Worm (Caenorhabditis elegans): ENCODE data around the gene C34C6.3.

C34C6.3 gene

ce11 chrII:8717579-8717978 is 25.9 kb downstream of the C34C6.3 start:
- TF ChIP-seq lin-11 (tag; optimal IDR thresholded peaks at IDR 0.05) (no peak), sma-9 (GFP tag; optimal IDR thresholded peaks at IDR 0.05) (peak; percentile 35), sma-9 (tag; optimal IDR thresholded peaks at IDR 0.05) (no peak), sem-4 (tag; optimal IDR thresholded peaks at IDR 0.05) (peak; percentile 46), ceh-16 (tag; optimal IDR thresholded peaks at IDR 0.05) (no peak), blmp-1 (tag; optimal IDR thresholded peaks at IDR 0.05; ENCODE audit: insufficient read depth) (peak; percentile 96), nhr-25 (tag; optimal IDR thresholded peaks at IDR 0.05) (peak; percentile 51), nhr-21 (tag; optimal IDR thresholded peaks at IDR 0.05) (peak; percentile 28)

- TF ChIP-seq nhr-11 (tag; optimal IDR thresholded peaks at IDR 0.05) (no peak), sem-4 (tag; optimal IDR thresholded peaks at IDR 0.05) (no peak), ztf-4 (tag; optimal IDR thresholded peaks at IDR 0.05) (no peak), zag-1 (tag; optimal IDR thresholded peaks at IDR 0.05) (no peak), ztf-11 (tag; optimal IDR thresholded peaks at IDR 0.05) (no peak), nhr-21 (tag; optimal IDR thresholded peaks at IDR 0.05) (no peak), mbf-1 (tag; optimal IDR thresholded peaks at IDR 0.05) (no peak), nhr-23 (tag; optimal IDR thresholded peaks at IDR 0.05) (no peak), lin-11 (tag; optimal IDR thresholded peaks at IDR 0.05) (no peak), nhr-237 (tag; optimal IDR thresholded peaks at IDR 0.05) (no peak), nhr-6 (tag; optimal IDR thresholded peaks at IDR 0.05) (no peak), skn-1 (tag; optimal IDR thresholded peaks at IDR 0.05) (no peak), ceh-82 (tag; optimal IDR thresholded peaks at IDR 0.05) (no peak), F13H6.1 (tag; optimal IDR thresholded peaks at IDR 0.05) (no peak), unc-39 (tag; optimal IDR thresholded peaks at IDR 0.05) (no peak), gmeb-1 (tag; optimal IDR thresholded peaks at IDR 0.05) (no peak)
Observed at ce11 chrII:8721955-8722524, 30.3 kb downstream of the C34C6.3 start, which contains the start of gene trcs-2. Gene trcs-2 (plus strand): TSS chrII:8722474.

- TF ChIP-seq alr-1 (tag; optimal IDR thresholded peaks at IDR 0.05) (no peak), peb-1 (tag; optimal IDR thresholded peaks at IDR 0.05) (no peak)
Observed at ce11 chrII:8726700-8727099, 35.0 kb downstream of the C34C6.3 start, which contains the start of gene T01B7.9. Gene T01B7.9 (minus strand): TSS chrII:8726800.

ce11 chrII:8730281-8730680 is 38.6 kb downstream of the C34C6.3 start:
- TF ChIP-seq lin-13 (GFP tag; optimal IDR thresholded peaks at IDR 0.05) (no peak), blmp-1 (tag; optimal IDR thresholded peaks at IDR 0.05; ENCODE audit: insufficient read depth) (peak; percentile 88), ceh-16 (tag; optimal IDR thresholded peaks at IDR 0.05) (no peak), elt-1 (tag; optimal IDR thresholded peaks at IDR 0.05) (no peak), mab-5 (tag; optimal IDR thresholded peaks at IDR 0.05) (no peak), C34F6.9 (tag; optimal IDR thresholded peaks at IDR 0.05) (peak; percentile 7), nhr-129 (tag; optimal IDR thresholded peaks at IDR 0.05) (no peak), nhr-25 (tag; optimal IDR thresholded peaks at IDR 0.05) (no peak), crh-2 (tag; optimal IDR thresholded peaks at IDR 0.05) (no peak), sma-9 (GFP tag; optimal IDR thresholded peaks at IDR 0.05) (peak; percentile 28), sma-9 (tag; optimal IDR thresholded peaks at IDR 0.05) (no peak), ztf-4 (tag; optimal IDR thresholded peaks at IDR 0.05) (no peak), nhr-12 (tag; optimal IDR thresholded peaks at IDR 0.05) (no peak), nhr-23 (tag; optimal IDR thresholded peaks at IDR 0.05) (no peak), gmeb-1 (tag; optimal IDR thresholded peaks at IDR 0.05) (no peak), unc-39 (tag; optimal IDR thresholded peaks at IDR 0.05) (no peak), nhr-21 (tag; optimal IDR thresholded peaks at IDR 0.05) (peak; percentile 19), snpc-4 (tag; optimal IDR thresholded peaks at IDR 0.05) (no peak), fos-1 (tag; optimal IDR thresholded peaks at IDR 0.05) (peak; percentile 17), zag-1 (tag; optimal IDR thresholded peaks at IDR 0.05) (no peak)

- peak; percentile 65 for TF ChIP-seq nhr-21 (tag; optimal IDR thresholded peaks at IDR 0.05)
- TF ChIP-seq mab-5 (tag; optimal IDR thresholded peaks at IDR 0.05), result no peak
Observed at ce11 chrII:8730960-8731693, 39.4 kb downstream of the C34C6.3 start.
